Fruit fly (Drosophila melanogaster): Measurements from ENCODE around the gene CG46318.

dm6 chr3R:18658380-18658944 lies 21.9 kb upstream of the CG46318 start:
- TF ChIP-seq CG17806 (tag; optimal IDR thresholded peaks at IDR 0.05) = no peak
- no peak for TF ChIP-seq CG14655 (GFP tag; optimal IDR thresholded peaks at IDR 0.05)
- no peak for TF ChIP-seq fd96Ca (GFP tag; IDR thresholded peaks at IDR 0.05)
- TF ChIP-seq rn (GFP tag; IDR thresholded peaks at IDR 0.05) = no peak
- TF ChIP-seq CG13204 (GFP tag; optimal IDR thresholded peaks at IDR 0.05) = no peak
- no peak for TF ChIP-seq CG4496 (GFP tag; IDR thresholded peaks at IDR 0.05)
- no peak for TF ChIP-seq Snoo (tag; optimal IDR thresholded peaks at IDR 0.05)

All from whole organism, pupa.